Fruit fly (Drosophila melanogaster) whole organism, embryonic: ENCODE measurements around the gene Cyp303a1.

Source experiments
- Ada2b ChIP-seq: fragments of 200-800 bp; sonication (Bioruptor generic); IDR thresholded peaks from 2 replicates; pipeline ENCODE4 v1.3.6; 2022; ENCODE audit warnings: missing biosample characterization, missing genetic modification characterization
- Atf3 ChIP-seq: fragments of 200-800 bp; sonication (Bioruptor generic); optimal IDR thresholded peaks from 3 replicates; lab custom pipeline; 2016; ENCODE audit warnings: missing biosample characterization, missing genetic modification characterization
- Bteb2 ChIP-seq: fragments of 200-800 bp; sonication (Bioruptor generic); optimal IDR thresholded peaks from 2 replicates; lab custom pipeline; 2016; ENCODE audit warnings: missing biosample characterization, missing genetic modification characterization
- CG11085 ChIP-seq: fragments of 200-800 bp; sonication (Bioruptor generic); IDR thresholded peaks from 2 replicates; pipeline ENCODE4 v1.3.6; 2022; ENCODE audit warnings: missing biosample characterization, missing genetic modification characterization
- CG11456 ChIP-seq: fragments of 200-800 bp; sonication (Bioruptor generic); IDR thresholded peaks from 3 replicates; pipeline ENCODE4 v1.3.6; 2022; ENCODE audit warnings: missing biosample characterization, missing genetic modification characterization
- CG12769 ChIP-seq: fragments of 200-800 bp; sonication (Bioruptor generic); optimal IDR thresholded peaks from 2 replicates; lab custom pipeline; 2019; ENCODE audit warnings: missing biosample characterization, mild to moderate bottlenecking, missing genetic modification characterization, moderate library complexity
- CG13123 ChIP-seq: fragments of 200-800 bp; sonication (Bioruptor generic); optimal IDR thresholded peaks from 2 replicates; lab custom pipeline; 2016; ENCODE audit warnings: missing biosample characterization, missing genetic modification characterization
- CG1647 ChIP-seq: fragments of 200-800 bp; sonication (Bioruptor generic); optimal IDR thresholded peaks from 3 replicates; lab custom pipeline; 2016; ENCODE audit warnings: missing biosample characterization, missing genetic modification characterization
- CG17359 ChIP-seq: fragments of 200-800 bp; sonication (Bioruptor generic); optimal IDR thresholded peaks from 3 replicates; lab custom pipeline; 2018; ENCODE audit warnings: missing biosample characterization, mild to moderate bottlenecking, missing genetic modification characterization, moderate library complexity
- CG2875 ChIP-seq: fragments of 200-800 bp; sonication (Bioruptor generic); optimal IDR thresholded peaks from 2 replicates; lab custom pipeline; 2017; ENCODE audit warnings: missing biosample characterization, mild to moderate bottlenecking, missing genetic modification characterization, missing genetic modification reagents
- CG3163 ChIP-seq: fragments of 200-800 bp; sonication (Bioruptor generic); optimal IDR thresholded peaks from 3 replicates; lab custom pipeline; 2016; ENCODE audit warnings: missing biosample characterization, missing genetic modification characterization
- CG34376 ChIP-seq: fragments of 200-800 bp; sonication (Bioruptor generic); optimal IDR thresholded peaks from 2 replicates; lab custom pipeline; 2018; ENCODE audit warnings: missing biosample characterization, mild to moderate bottlenecking, missing genetic modification characterization
- CG3726 ChIP-seq: fragments of 200-800 bp; sonication (Bioruptor generic); IDR thresholded peaks from 3 replicates; pipeline ENCODE4, ENCODE4 v1.3.6; 2022; ENCODE audit warnings: missing biosample characterization, missing genetic modification characterization
- CG4328 ChIP-seq: fragments of 200-800 bp; sonication (Bioruptor generic); optimal IDR thresholded peaks from 3 replicates; lab custom pipeline; 2017; ENCODE audit warnings: missing biosample characterization, missing genetic modification reagents, missing genetic modification characterization
- CG6765 ChIP-seq: fragments of 200-800 bp; sonication (Bioruptor generic); optimal IDR thresholded peaks from 3 replicates; lab custom pipeline; 2017; ENCODE audit warnings: missing biosample characterization, mild to moderate bottlenecking, missing genetic modification characterization
- CG6791 ChIP-seq: fragments of 200-800 bp; sonication (Bioruptor generic); IDR thresholded peaks from 3 replicates; pipeline ENCODE4 v1.3.6; 2022; ENCODE audit warnings: missing biosample characterization, missing genetic modification characterization; ENCODE audit not compliant: partially characterized antibody
- CG7987 ChIP-seq: fragments of 200-800 bp; sonication (Bioruptor generic); optimal IDR thresholded peaks from 2 replicates; lab custom pipeline; 2018; ENCODE audit warnings: missing biosample characterization, mild to moderate bottlenecking, missing genetic modification characterization, moderate library complexity
- CTCF ChIP-seq: fragments of 200-800 bp; sonication (Bioruptor generic); optimal IDR thresholded peaks from 2 replicates; lab custom pipeline; 2017; ENCODE audit warnings: missing biosample characterization, mild to moderate bottlenecking, missing genetic modification characterization, moderate library complexity
- Camta ChIP-seq: fragments of 200-800 bp; sonication (Bioruptor generic); optimal IDR thresholded peaks from 2 replicates; lab custom pipeline; 2016; ENCODE audit warnings: missing biosample characterization, missing genetic modification characterization
- CrebB ChIP-seq: fragments of 200-800 bp; sonication (Bioruptor generic); optimal IDR thresholded peaks from 3 replicates; lab custom pipeline; 2018; ENCODE audit warnings: missing biosample characterization, mild to moderate bottlenecking, missing genetic modification characterization
- Dek ChIP-seq: fragments of 200-800 bp; sonication (Bioruptor generic); optimal IDR thresholded peaks from 3 replicates; lab custom pipeline; 2019; ENCODE audit warnings: missing biosample characterization, mild to moderate bottlenecking, missing genetic modification characterization, moderate library complexity
- ERR ChIP-seq: fragments of 200-800 bp; sonication (Bioruptor generic); optimal IDR thresholded peaks from 2 replicates; lab custom pipeline; 2016; ENCODE audit warnings: missing biosample characterization, missing genetic modification characterization
- Fer3 ChIP-seq: fragments of 200-800 bp; sonication (Bioruptor generic); optimal IDR thresholded peaks from 2 replicates; lab custom pipeline; 2018; ENCODE audit warnings: missing biosample characterization, mild to moderate bottlenecking, missing genetic modification characterization, moderate library complexity
- H15 ChIP-seq: fragments of 200-800 bp; sonication (Bioruptor generic); IDR thresholded peaks from 3 replicates; pipeline ENCODE4 v1.3.6; 2022; ENCODE audit warnings: missing biosample characterization, missing genetic modification characterization
- HHEX ChIP-seq: fragments of 200-800 bp; sonication (Bioruptor generic); optimal IDR thresholded peaks from 3 replicates; lab custom pipeline; 2017; ENCODE audit warnings: missing biosample characterization, mild to moderate bottlenecking, missing genetic modification characterization, missing genetic modification reagents
- HmgZ ChIP-seq: fragments of 200-800 bp; sonication (Bioruptor generic); optimal IDR thresholded peaks from 2 replicates; lab custom pipeline; 2018; ENCODE audit warnings: missing biosample characterization, mild to moderate bottlenecking, missing genetic modification characterization
- Max ChIP-seq: fragments of 200-800 bp; sonication (Bioruptor generic); optimal IDR thresholded peaks from 2 replicates; lab custom pipeline; 2016; ENCODE audit warnings: missing biosample characterization, mild to moderate bottlenecking, missing genetic modification characterization
- Med ChIP-seq: fragments of 200-800 bp; sonication (Bioruptor generic); peaks from one replicate; lab custom pipeline; 2016; ENCODE audit warnings: missing biosample characterization, missing genetic modification characterization, mild to moderate bottlenecking, inconsistent platforms, moderate library complexity
- Meics ChIP-seq: fragments of 200-800 bp; sonication (Bioruptor generic); optimal IDR thresholded peaks from 2 replicates; lab custom pipeline; 2017; ENCODE audit warnings: missing biosample characterization, mild to moderate bottlenecking, missing genetic modification characterization
- NFAT ChIP-seq: fragments of 200-800 bp; sonication (Bioruptor generic); IDR thresholded peaks from 2 replicates; pipeline ENCODE4 v1.3.6; 2022; ENCODE audit warnings: missing biosample characterization, missing genetic modification characterization
- NK7.1 ChIP-seq: fragments of 200-800 bp; sonication (Bioruptor generic); optimal IDR thresholded peaks from 3 replicates; lab custom pipeline; 2016; ENCODE audit warnings: missing biosample characterization, missing genetic modification characterization
- Nf-YB ChIP-seq: fragments of 200-800 bp; sonication (Bioruptor generic); optimal IDR thresholded peaks from 3 replicates; lab custom pipeline; 2019; ENCODE audit warnings: missing biosample characterization, mild to moderate bottlenecking, missing genetic modification characterization, moderate library complexity
- Pdp1 ChIP-seq, 2 experiments: fragments of 200-800 bp; sonication (Bioruptor generic); optimal IDR thresholded peaks; 3 replicates each; lab custom pipeline; 2016; ENCODE audit warnings: missing biosample characterization in 2 of 2, missing genetic modification characterization in 2 of 2, mild to moderate bottlenecking in 1 of 2, moderate library complexity in 1 of 2
- Sry-β ChIP-seq: fragments of 200-800 bp; sonication (Bioruptor generic); optimal IDR thresholded peaks from 2 replicates; lab custom pipeline; 2018; ENCODE audit warnings: missing biosample characterization, mild to moderate bottlenecking, missing genetic modification characterization, moderate library complexity
- az2 ChIP-seq: fragments of 200-800 bp; sonication (Bioruptor generic); optimal IDR thresholded peaks from 3 replicates; lab custom pipeline; 2016; ENCODE audit warnings: missing biosample characterization, missing genetic modification characterization
- croc ChIP-seq: fragments of 200-800 bp; sonication (Bioruptor generic); conservative IDR thresholded peaks from 3 replicates; pipeline ENCODE4 v1.3.6; 2022; ENCODE audit warnings: missing biosample characterization, missing genetic modification characterization
- gce ChIP-seq: fragments of 200-800 bp; sonication (Bioruptor generic); IDR thresholded peaks from 3 replicates; pipeline ENCODE4 v1.3.6; 2022; ENCODE audit warnings: missing biosample characterization, missing genetic modification characterization
- ind ChIP-seq: fragments of 200-800 bp; sonication (Bioruptor generic); optimal IDR thresholded peaks from 3 replicates; lab custom pipeline; 2016; ENCODE audit warnings: missing biosample characterization, missing genetic modification characterization
- ken ChIP-seq: fragments of 200-800 bp; sonication (Bioruptor generic); IDR thresholded peaks from 3 replicates; pipeline ENCODE4 v1.3.6; 2022; ENCODE audit warnings: missing biosample characterization, missing genetic modification characterization
- kni ChIP-seq: fragments of 200-800 bp; sonication (Bioruptor generic); optimal IDR thresholded peaks from 3 replicates; lab custom pipeline; 2017; ENCODE audit warnings: mild to moderate bottlenecking, missing biosample characterization, missing genetic modification reagents, missing genetic modification characterization
- lab ChIP-seq: fragments of 200-800 bp; sonication (Bioruptor generic); optimal IDR thresholded peaks from 3 replicates; lab custom pipeline; 2017; ENCODE audit warnings: missing biosample characterization, missing genetic modification characterization, mild to moderate bottlenecking, moderate library complexity, missing genetic modification reagents
- lilli ChIP-seq: fragments of 200-800 bp; sonication (Bioruptor generic); optimal IDR thresholded peaks from 3 replicates; lab custom pipeline; 2016; ENCODE audit warnings: missing biosample characterization, missing genetic modification characterization
- lov ChIP-seq, 2 experiments: fragments of 200-800 bp in 1 of 2; fragments of >200 bp in 1 of 2; sonication (Bioruptor generic) in 1 of 2; IDR thresholded peaks in 1 of 2; optimal IDR thresholded peaks in 1 of 2; 2 replicates in 1 of 2; 3 replicates in 1 of 2; pipeline versions ENCODE4 v1.3.6 to Lab custom; 2017 to 2022; ENCODE audit warnings: missing biosample characterization in 1 of 2, missing genetic modification characterization in 1 of 2
- pfk ChIP-seq: fragments of 200-800 bp; sonication (Bioruptor generic); optimal IDR thresholded peaks from 2 replicates; lab custom pipeline; 2018; ENCODE audit warnings: missing biosample characterization, mild to moderate bottlenecking, missing genetic modification characterization, moderate library complexity
- tgo ChIP-seq: fragments of 200-800 bp; sonication (Bioruptor generic); IDR thresholded peaks from 3 replicates; pipeline ENCODE4 v1.3.6; 2022; ENCODE audit warnings: missing biosample characterization, missing genetic modification characterization
- trem ChIP-seq: fragments of 200-800 bp; optimal IDR thresholded peaks from 3 replicates; lab custom pipeline; 2019; ENCODE audit warnings: missing biosample characterization, mild to moderate bottlenecking, missing genetic modification characterization, moderate library complexity
- tup ChIP-seq: fragments of 200-800 bp; sonication (Bioruptor generic); optimal IDR thresholded peaks from 2 replicates; lab custom pipeline; 2016; ENCODE audit warnings: missing biosample characterization, mild to moderate bottlenecking, missing genetic modification characterization, moderate library complexity
- unc-4 ChIP-seq: fragments of 200-800 bp; sonication (Bioruptor generic); IDR thresholded peaks from 2 replicates; pipeline ENCODE4 v1.3.6; 2022; ENCODE audit warnings: missing biosample characterization, missing genetic modification characterization; ENCODE audit not compliant: partially characterized antibody
- zen ChIP-seq: fragments of 200-800 bp; sonication (Bioruptor generic); optimal IDR thresholded peaks from 3 replicates; lab custom pipeline; 2018; ENCODE audit warnings: missing biosample characterization, mild to moderate bottlenecking, missing genetic modification characterization, moderate library complexity

Gene Cyp303a1

dm6 chr2L:16310648-16311047 lies 16.7 kb downstream of the Cyp303a1 start, which contains the start of the genes cni and fzy (continued):
- TF ChIP-seq Max (GFP tag; lab: Kevin White, UChicago) (peak; percentile 66), ind (GFP tag; lab: Kevin White, UChicago) (peak; percentile 34), lilli (GFP tag; lab: Kevin White, UChicago) (peak; percentile 48), CG34376 (peak; percentile 16), Atf3 (GFP tag; lab: Kevin White, UChicago) (no peak), CG3163 (GFP tag; lab: Kevin White, UChicago) (no peak), pfk (GFP tag; lab: Kevin White, UChicago) (no peak)

- TF ChIP-seq CG11085 (GFP tag; lab: Robert Waterston, UW), result no peak
- peak; percentile 75 for TF ChIP-seq Med (GFP tag; lab: Kevin White, UChicago)
- TF ChIP-seq CG1647 (GFP tag; lab: Kevin White, UChicago), result no peak
- TF ChIP-seq Bteb2 (GFP tag; lab: Kevin White, UChicago), result no peak
- TF ChIP-seq CG3726 (GFP tag; lab: Robert Waterston, UW), result no peak
- no peak for TF ChIP-seq trem (tag; lab: Kevin White, UChicago)
- no peak for TF ChIP-seq zen (tag; lab: Kevin White, UChicago)
- no peak for TF ChIP-seq CG6791 (GFP tag; lab: Robert Waterston, UW)
- no peak for TF ChIP-seq kni
- no peak for TF ChIP-seq Nf-YB (GFP tag; lab: Kevin White, UChicago)
- TF ChIP-seq ERR (GFP tag; lab: Kevin White, UChicago), result no peak
- no peak for TF ChIP-seq tup (GFP tag; lab: Kevin White, UChicago)
- TF ChIP-seq lov (optimal IDR thresholded peaks at IDR 0.05; lab: Kevin White, UChicago), result no peak
- 0 out of 3 replicates have a peak, but pooled peaks have one; percentile 44 for TF ChIP-seq lov (GFP tag; IDR thresholded peaks at IDR 0.05; lab: Robert Waterston, UW)
- TF ChIP-seq Meics (GFP tag; lab: Kevin White, UChicago), result peak; percentile 6
- TF ChIP-seq gce (GFP tag; lab: Robert Waterston, UW), result no peak
- no peak for TF ChIP-seq NK7.1 (GFP tag; lab: Kevin White, UChicago)
- TF ChIP-seq Camta (GFP tag; lab: Kevin White, UChicago), result no peak
- peak; percentile 28 for TF ChIP-seq CG7987
- peak; percentile 57 for TF ChIP-seq HmgZ (tag; lab: Kevin White, UChicago)
- TF ChIP-seq Fer3, result peak; percentile 20
- TF ChIP-seq HHEX (GFP tag; lab: Kevin White, UChicago), result no peak
- no peak for TF ChIP-seq croc (GFP tag; lab: Robert Waterston, UW)
- TF ChIP-seq CG13123, result no peak
- TF ChIP-seq CG2875 (GFP tag; lab: Kevin White, UChicago), result no peak
- no peak for TF ChIP-seq CG4328 (GFP tag; lab: Kevin White, UChicago)
- no peak for TF ChIP-seq az2 (GFP tag; lab: Kevin White, UChicago)
- no peak for TF ChIP-seq CG11456 (GFP tag; lab: Robert Waterston, UW)
- TF ChIP-seq H15 (GFP tag; lab: Robert Waterston, UW), result no peak
- TF ChIP-seq NFAT, result 0 out of 2 replicates have a peak, but pooled peaks have one; percentile 43
- TF ChIP-seq Ada2b (GFP tag; lab: Robert Waterston, UW), result no peak
- TF ChIP-seq CG12769 (tag; lab: Kevin White, UChicago), result peak; percentile 79
- no peak for TF ChIP-seq CG6765 (GFP tag; lab: Kevin White, UChicago)
- peak in 1 of 2 experiments; percentile 97 for TF ChIP-seq Pdp1 (GFP tag; optimal IDR thresholded peaks at IDR 0.05; lab: Kevin White, UChicago)
- peak; percentile 65 for TF ChIP-seq CrebB (tag; lab: Kevin White, UChicago)
- TF ChIP-seq unc-4 (GFP tag; lab: Robert Waterston, UW), result no peak; the same call in 1 of the 2 replicates
- peak; percentile 61 for TF ChIP-seq lab (GFP tag; lab: Kevin White, UChicago)
- TF ChIP-seq CG17359 (tag; lab: Kevin White, UChicago), result peak; percentile 9
- TF ChIP-seq tgo (GFP tag; lab: Robert Waterston, UW), result no peak
- TF ChIP-seq Dek (tag; lab: Kevin White, UChicago), result peak; percentile 26
- TF ChIP-seq CTCF (GFP tag; lab: Kevin White, UChicago), result no peak
- no peak for TF ChIP-seq Sry-β (GFP tag; lab: Kevin White, UChicago)
- TF ChIP-seq ken (GFP tag; lab: Robert Waterston, UW), result no peak
Observed at dm6 chr2L:16315027-16315426, 21.0 kb downstream of the Cyp303a1 start.
